Worm (Caenorhabditis elegans) whole organism, young adult: ENCODE data around the gene F29B9.12.
A peak's percentile ranks its signal among the peaks of the same experiment; 100 is the strongest.

Experiments used
- B0035.1 ChIP-seq: sonication (generic microtip); optimal IDR thresholded peaks from 2 replicates; lab custom pipeline; 2016; ENCODE audit warnings: missing genetic modification characterization, mild to moderate bottlenecking, missing compliant biosample characterization, missing genotype, missing genetic modification reagents
- B0261.1 ChIP-seq: sonication (generic microtip); optimal IDR thresholded peaks from 2 replicates; lab custom pipeline; 2016; ENCODE audit warnings: mild to moderate bottlenecking, missing genetic modification characterization, moderate library complexity, missing compliant biosample characterization
- C17E4.6 ChIP-seq: fragments of 200-800 bp; sonication (Bioruptor generic); IDR thresholded peaks from 2 replicates; pipeline ENCODE4 v1.3.6; 2022; ENCODE audit warnings: missing genetic modification reagents, missing genetic modification characterization, missing compliant biosample characterization
- F57C9.4 ChIP-seq: sonication (generic microtip); optimal IDR thresholded peaks from 2 replicates; lab custom pipeline; 2017; ENCODE audit warnings: mild to moderate bottlenecking, missing genetic modification characterization, missing compliant biosample characterization
- Y53G8AR.9 ChIP-seq: fragments of 200-800 bp; sonication (Bioruptor generic); conservative IDR thresholded peaks from 2 replicates; pipeline ENCODE4 v1.3.6; 2022; ENCODE audit warnings: missing genetic modification reagents, missing genetic modification characterization, missing compliant biosample characterization
- Y67H2A.10 ChIP-seq: fragments of 200-800 bp; sonication (Bioruptor generic); conservative IDR thresholded peaks from 2 replicates; pipeline ENCODE4 v1.3.6; 2022; ENCODE audit warnings: missing genetic modification reagents, missing genetic modification characterization, missing compliant biosample characterization
- Y79H2A.3 ChIP-seq: fragments of 200-800 bp; sonication (Bioruptor generic); conservative IDR thresholded peaks from 2 replicates; pipeline ENCODE4 v1.3.6; 2022; ENCODE audit warnings: missing genetic modification reagents, missing genetic modification characterization, missing compliant biosample characterization
- Y95B8A.8 ChIP-seq: fragments of 200-800 bp; sonication (Bioruptor generic); IDR thresholded peaks from 2 replicates; pipeline ENCODE4 v1.3.6; 2022; ENCODE audit warnings: missing genetic modification reagents, missing genetic modification characterization, missing compliant biosample characterization
- ZK185.1 ChIP-seq: sonication (generic microtip); optimal IDR thresholded peaks from 2 replicates; lab custom pipeline; 2016; ENCODE audit warnings: mild to moderate bottlenecking, missing genetic modification characterization, missing compliant biosample characterization; ENCODE audit not compliant: poor library complexity, severe bottlenecking
- akir-1 ChIP-seq: fragments of 200-800 bp; sonication (Bioruptor generic); optimal IDR thresholded peaks from 2 replicates; lab custom pipeline; 2018; ENCODE audit warnings: mild to moderate bottlenecking, missing genetic modification characterization, moderate library complexity, missing compliant biosample characterization
- aptf-2 ChIP-seq: fragments of 200-800 bp; sonication (Bioruptor generic); conservative IDR thresholded peaks from 2 replicates; pipeline ENCODE4 v1.3.6; 2022; ENCODE audit warnings: missing genetic modification reagents, missing genetic modification characterization, missing compliant biosample characterization
- athp-1 ChIP-seq: sonication (generic microtip); optimal IDR thresholded peaks from 2 replicates; lab custom pipeline; 2017; ENCODE audit warnings: mild to moderate bottlenecking, missing genetic modification characterization, missing compliant biosample characterization
- attf-3 ChIP-seq: fragments of 200-800 bp; sonication (Bioruptor generic); conservative IDR thresholded peaks from 2 replicates; pipeline ENCODE4 v1.3.6; 2022; ENCODE audit warnings: missing genetic modification reagents, missing genetic modification characterization, missing compliant biosample characterization
- attf-6 ChIP-seq: fragments of 200-800 bp; sonication (Bioruptor generic); IDR thresholded peaks from 2 replicates; pipeline ENCODE4 v1.3.6; 2022; ENCODE audit warnings: missing genetic modification reagents, missing genetic modification characterization, missing compliant biosample characterization
- ccch-3 ChIP-seq: fragments of 200-800 bp; sonication (Bioruptor generic); optimal IDR thresholded peaks from 2 replicates; lab custom pipeline; 2018; ENCODE audit warnings: mild to moderate bottlenecking, missing genetic modification characterization, missing compliant biosample characterization
- cebp-1 ChIP-seq, 2 experiments: fragments of 200-800 bp in 1 of 2; sonication (Bioruptor generic) in 1 of 2; sonication (generic microtip) in 1 of 2; IDR thresholded peaks in 1 of 2; optimal IDR thresholded peaks in 1 of 2; 2 replicates each; pipeline versions ENCODE4 v1.3.6 to Lab custom; 2017 to 2022; ENCODE audit warnings: missing compliant biosample characterization in 2 of 2, missing genetic modification characterization in 2 of 2, mild to moderate bottlenecking in 1 of 2, missing genetic modification reagents in 1 of 2, moderate library complexity in 1 of 2
- ceh-79 ChIP-seq: sonication (generic microtip); optimal IDR thresholded peaks from 2 replicates; lab custom pipeline; 2017; ENCODE audit warnings: mild to moderate bottlenecking, missing genetic modification characterization, missing compliant biosample characterization
- die-1 ChIP-seq: sonication (generic microtip); optimal IDR thresholded peaks from 2 replicates; lab custom pipeline; 2016; ENCODE audit warnings: missing genotype, mild to moderate bottlenecking, missing genetic modification characterization, missing compliant biosample characterization
- dox-1 ChIP-seq: fragments of 200-800 bp; sonication (Bioruptor generic); IDR thresholded peaks from 2 replicates; pipeline ENCODE4 v1.3.6; 2022; ENCODE audit warnings: missing genetic modification reagents, missing genetic modification characterization, missing compliant biosample characterization
- egl-18 ChIP-seq: fragments of 200-800 bp; sonication (Bioruptor generic); IDR thresholded peaks from 2 replicates; pipeline ENCODE4 v1.3.6; 2022; ENCODE audit warnings: missing genetic modification reagents, missing genetic modification characterization, missing compliant biosample characterization
- ekl-4 ChIP-seq: fragments of 200-800 bp; sonication (Bioruptor generic); IDR thresholded peaks from 2 replicates; pipeline ENCODE4 v1.3.6; 2022; ENCODE audit warnings: missing genetic modification reagents, missing genetic modification characterization, missing compliant biosample characterization
- fkh-3 ChIP-seq: sonication (generic microtip); optimal IDR thresholded peaks from 2 replicates; lab custom pipeline; 2016; ENCODE audit warnings: mild to moderate bottlenecking, missing genetic modification characterization, missing compliant biosample characterization
- gei-17 ChIP-seq: fragments of 200-800 bp; sonication (Bioruptor generic); optimal IDR thresholded peaks from 2 replicates; lab custom pipeline; 2018; ENCODE audit warnings: mild to moderate bottlenecking, missing genetic modification characterization, missing compliant biosample characterization
- hlh-12 ChIP-seq: sonication (generic microtip); optimal IDR thresholded peaks from 2 replicates; lab custom pipeline; 2016; ENCODE audit warnings: missing genetic modification characterization, missing compliant biosample characterization
- hlh-26 ChIP-seq: fragments of 200-800 bp; sonication (Bioruptor generic); conservative IDR thresholded peaks from 2 replicates; pipeline ENCODE4 v1.3.6; 2022; ENCODE audit warnings: missing genetic modification reagents, missing genetic modification characterization, missing compliant biosample characterization
- hmg-20 ChIP-seq: fragments of 200-800 bp; sonication (Bioruptor generic); IDR thresholded peaks from 2 replicates; pipeline ENCODE4 v1.3.6; 2022; ENCODE audit warnings: missing genetic modification reagents, missing genetic modification characterization, missing compliant biosample characterization
- lag-1 ChIP-seq: fragments of 200-800 bp; sonication (Bioruptor generic); IDR thresholded peaks from 2 replicates; pipeline ENCODE4 v1.3.6; 2022; ENCODE audit warnings: missing genetic modification reagents, missing genetic modification characterization, missing compliant biosample characterization
- lin-26 ChIP-seq: fragments of 200-800 bp; sonication (Bioruptor generic); IDR thresholded peaks from 2 replicates; pipeline ENCODE4 v1.3.6; 2022; ENCODE audit warnings: missing genetic modification reagents, missing genetic modification characterization, missing compliant biosample characterization
- lin-35 ChIP-seq, 3 experiments: fragments of 150-350 bp in 2 of 3; sonication (generic microtip) in 1 of 3; optimal IDR thresholded peaks; 2 replicates each; lab custom pipeline; 2014 to 2018; ENCODE audit warnings: missing biosample characterization in 3 of 3, missing genetic modification characterization in 3 of 3, missing genetic modification reagents in 3 of 3
- lin-54 ChIP-seq: fragments of 200-800 bp; sonication (Bioruptor generic); optimal IDR thresholded peaks from 2 replicates; lab custom pipeline; 2018; ENCODE audit warnings: mild to moderate bottlenecking, missing genetic modification characterization, missing compliant biosample characterization
- madf-10 ChIP-seq: sonication (generic microtip); optimal IDR thresholded peaks from 2 replicates; lab custom pipeline; 2016; ENCODE audit warnings: mild to moderate bottlenecking, missing genetic modification characterization, missing compliant biosample characterization
- madf-3 ChIP-seq: fragments of 200-800 bp; sonication (Bioruptor generic); IDR thresholded peaks from 2 replicates; pipeline ENCODE4 v1.3.6; 2022; ENCODE audit warnings: missing genetic modification reagents, missing genetic modification characterization, missing compliant biosample characterization
- mcd-1 ChIP-seq: fragments of 200-800 bp; sonication (Bioruptor generic); IDR thresholded peaks from 2 replicates; pipeline ENCODE4 v1.3.6; 2022; ENCODE audit warnings: missing genetic modification reagents, missing genetic modification characterization, missing compliant biosample characterization
- nfyb-1 ChIP-seq: fragments of 200-800 bp; sonication (Bioruptor generic); IDR thresholded peaks from 2 replicates; pipeline ENCODE4 v1.3.6; 2022; ENCODE audit warnings: missing genetic modification reagents, missing genetic modification characterization, missing compliant biosample characterization
- nhr-27 ChIP-seq: fragments of 200-800 bp; sonication (Bioruptor generic); optimal IDR thresholded peaks from 2 replicates; lab custom pipeline; 2018; ENCODE audit warnings: mild to moderate bottlenecking, missing genetic modification characterization, moderate library complexity, missing compliant biosample characterization
- nhr-90 ChIP-seq: sonication (generic microtip); optimal IDR thresholded peaks from 2 replicates; lab custom pipeline; 2016; ENCODE audit warnings: missing genotype, mild to moderate bottlenecking, missing genetic modification characterization, missing compliant biosample characterization
- sea-2 ChIP-seq: fragments of 200-800 bp; sonication (Bioruptor generic); IDR thresholded peaks from 2 replicates; pipeline ENCODE4 v1.3.6; 2022; ENCODE audit warnings: missing genetic modification characterization, missing compliant biosample characterization
- snpc-1.3 ChIP-seq: sonication (generic microtip); optimal IDR thresholded peaks from 2 replicates; lab custom pipeline; 2017; ENCODE audit warnings: missing genetic modification characterization, mild to moderate bottlenecking, missing compliant biosample characterization, antibody characterized with exemption, moderate library complexity, missing genotype, missing genetic modification reagents; ENCODE audit not compliant: insufficient read depth
- sptf-2 ChIP-seq: fragments of 200-800 bp; sonication (Bioruptor generic); optimal IDR thresholded peaks from 2 replicates; lab custom pipeline; 2018; ENCODE audit warnings: mild to moderate bottlenecking, missing genetic modification characterization, missing compliant biosample characterization
- tbp1 ChIP-seq: fragments of 200-800 bp; sonication (Bioruptor generic); optimal IDR thresholded peaks from 2 replicates; lab custom pipeline; 2018; ENCODE audit warnings: mild to moderate bottlenecking, missing genetic modification characterization, missing compliant biosample characterization
- tlf-1 ChIP-seq: fragments of 200-800 bp; sonication (Bioruptor generic); optimal IDR thresholded peaks from 2 replicates; lab custom pipeline; 2018; ENCODE audit warnings: mild to moderate bottlenecking, missing genetic modification characterization, missing compliant biosample characterization
- unc-130 ChIP-seq: sonication (generic microtip); optimal IDR thresholded peaks from 2 replicates; lab custom pipeline; 2016; ENCODE audit warnings: missing genetic modification reagents, missing genetic modification characterization, missing compliant biosample characterization
- zfh-2 ChIP-seq: fragments of 200-800 bp; sonication (Bioruptor generic); conservative IDR thresholded peaks from 2 replicates; pipeline ENCODE4 v1.3.6; 2022; ENCODE audit warnings: missing genetic modification reagents, missing genetic modification characterization, missing compliant biosample characterization
- ztf-18 ChIP-seq: sonication (generic microtip); optimal IDR thresholded peaks from 2 replicates; lab custom pipeline; 2016; ENCODE audit warnings: missing genotype, mild to moderate bottlenecking, missing genetic modification characterization, missing compliant biosample characterization
- ztf-22 ChIP-seq: fragments of 200-800 bp; sonication (Bioruptor generic); optimal IDR thresholded peaks from 2 replicates; lab custom pipeline; 2018; ENCODE audit warnings: mild to moderate bottlenecking, missing genetic modification characterization, moderate library complexity, missing compliant biosample characterization
- ztf-26 ChIP-seq: sonication (generic microtip); optimal IDR thresholded peaks from 2 replicates; lab custom pipeline; 2017; ENCODE audit warnings: missing genetic modification characterization, missing compliant biosample characterization

F29B9.12 gene

DNA sequence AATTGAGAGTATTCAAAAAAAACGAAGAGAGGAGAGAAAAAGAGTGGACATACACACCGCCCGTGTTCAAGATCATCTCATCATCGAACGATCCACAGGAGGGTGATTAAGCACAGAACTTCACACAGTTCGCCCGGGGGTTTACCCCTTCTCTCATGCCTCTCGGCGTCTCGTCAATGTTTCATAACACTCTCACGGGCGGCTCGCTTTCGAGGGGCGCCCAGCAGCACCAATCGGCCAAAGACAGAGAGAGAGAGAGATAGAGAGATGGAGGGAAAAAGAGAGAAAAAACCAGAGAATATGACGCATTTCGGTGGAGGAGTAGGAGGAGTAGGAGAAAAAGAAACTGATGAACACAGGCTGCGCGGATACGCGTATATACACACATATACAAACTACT lies 35.8 kb downstream of the F29B9.12 start (continued):
- TF ChIP-seq ccch-3 (GFP tag; lab: Kevin White, UChicago) (no peak), die-1 (tag; lab: Kevin White, UChicago) (no peak), sptf-2 (GFP tag; lab: Kevin White, UChicago) (peak; percentile 25), fkh-3 (tag; lab: Kevin White, UChicago) (no peak), unc-130 (GFP tag; lab: Kevin White, UChicago) (no peak), B0035.1 (no peak), ztf-22 (GFP tag; lab: Kevin White, UChicago) (no peak), aptf-2 (GFP tag; lab: Robert Waterston, UW) (no peak), ztf-26 (tag; lab: Kevin White, UChicago) (peak; percentile 15), lin-26 (GFP tag; lab: Robert Waterston, UW) (peak; percentile 63; the same call in 1 of the 2 replicates), madf-3 (GFP tag; lab: Robert Waterston, UW) (peak; percentile 26; the same call in 1 of the 2 replicates), hlh-26 (GFP tag; lab: Robert Waterston, UW) (no peak), akir-1 (GFP tag; lab: Kevin White, UChicago) (no peak), C17E4.6 (GFP tag; lab: Robert Waterston, UW) (0 out of 2 replicates have a peak, but pooled peaks have one; percentile 19), dox-1 (peak; percentile 83; the same call in 1 of the 2 replicates), gei-17 (no peak), cebp-1 (GFP tag; IDR thresholded peaks at IDR 0.05; lab: Robert Waterston, UW) (peak; percentile 82), cebp-1 (tag; optimal IDR thresholded peaks at IDR 0.05; lab: Kevin White, UChicago) (peak; percentile 96), lin-35 (GFP tag; optimal IDR thresholded peaks at IDR 0.05; lab: Kevin White, UChicago) (peak in 1 of 3 experiments; percentile 28), tbp1 (GFP tag; lab: Kevin White, UChicago) (peak; percentile 27), attf-3 (GFP tag; lab: Robert Waterston, UW) (no peak), zfh-2 (GFP tag; lab: Robert Waterston, UW) (peak; percentile 97), Y95B8A.8 (GFP tag; lab: Robert Waterston, UW) (0 out of 2 replicates have a peak, but pooled peaks have one; percentile 37), lin-54 (GFP tag; lab: Kevin White, UChicago) (peak; percentile 43), tlf-1 (GFP tag; lab: Kevin White, UChicago) (no peak), mcd-1 (peak; percentile 65), sea-2 (no peak), ekl-4 (no peak), athp-1 (tag; lab: Kevin White, UChicago) (no peak), Y53G8AR.9 (GFP tag; lab: Robert Waterston, UW) (no peak)

DNA sequence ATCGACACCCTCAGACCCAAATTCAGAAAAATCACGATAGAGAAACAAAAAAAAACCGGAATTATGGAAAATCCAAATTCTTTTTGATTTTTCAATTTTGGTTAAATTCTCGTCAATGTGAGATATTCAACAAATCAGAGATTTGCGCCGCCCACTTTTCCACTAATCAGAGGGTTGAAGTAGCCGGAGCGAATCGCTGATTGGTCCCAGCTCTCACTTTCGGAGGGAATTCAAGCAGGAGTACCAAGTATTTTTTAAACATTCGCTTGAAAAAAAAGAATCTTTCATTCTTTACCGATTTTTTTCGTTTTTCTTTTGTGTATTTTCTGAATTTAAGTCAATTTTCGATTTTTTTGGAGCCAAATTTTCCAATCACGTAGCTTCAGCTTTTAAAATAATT lies 36.6 kb downstream of the F29B9.12 start:
- no peak for TF ChIP-seq athp-1 (tag; lab: Kevin White, UChicago)
- TF ChIP-seq ZK185.1 (tag; lab: Kevin White, UChicago), result no peak
- TF ChIP-seq ceh-79 (tag; lab: Kevin White, UChicago), result no peak
- TF ChIP-seq attf-6 (GFP tag; lab: Robert Waterston, UW), result no peak
- TF ChIP-seq nhr-27 (tag; lab: Kevin White, UChicago), result peak; percentile 43
- TF ChIP-seq hmg-20 (GFP tag; lab: Robert Waterston, UW), result no peak

DNA sequence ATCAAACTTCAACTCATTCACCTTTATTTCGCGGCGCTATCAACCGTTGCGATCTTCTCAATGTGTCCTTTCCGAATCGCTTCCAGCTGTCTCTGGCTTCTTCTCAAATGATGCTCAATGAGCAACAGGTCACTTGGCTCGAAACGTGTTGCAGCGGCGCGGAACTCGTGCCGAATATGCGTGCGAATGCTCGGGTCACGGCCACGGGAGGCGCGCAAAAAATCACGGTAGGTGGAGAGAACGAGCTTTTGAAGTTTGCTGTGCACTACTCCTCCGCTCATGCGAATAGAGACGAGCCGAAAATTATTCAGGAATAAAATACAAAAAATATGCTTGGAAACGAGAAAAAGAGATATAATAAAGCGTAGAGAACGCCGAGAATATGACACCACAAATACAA lies 41.1 kb downstream of the F29B9.12 start, which contains the start of gene cif-1:
TSS of gene cif-1 (minus strand) at position 297 of the 400 bp plus-strand sequence.
- TF ChIP-seq nhr-90 (tag; lab: Kevin White, UChicago) (no peak), F57C9.4 (no peak), Y67H2A.10 (GFP tag; lab: Robert Waterston, UW) (no peak), egl-18 (GFP tag; lab: Robert Waterston, UW) (no peak), lin-54 (GFP tag; lab: Kevin White, UChicago) (no peak), cebp-1 (GFP tag; IDR thresholded peaks at IDR 0.05; lab: Robert Waterston, UW) (no peak), cebp-1 (tag; optimal IDR thresholded peaks at IDR 0.05; lab: Kevin White, UChicago) (no peak), Y79H2A.3 (GFP tag; lab: Robert Waterston, UW) (no peak), hlh-12 (tag; lab: Kevin White, UChicago) (no peak), B0261.1 (no peak), nfyb-1 (GFP tag; lab: Robert Waterston, UW) (no peak), lag-1 (no peak), snpc-1.3 (no peak), sptf-2 (GFP tag; lab: Kevin White, UChicago) (no peak), madf-10 (tag; lab: Kevin White, UChicago) (no peak), ztf-18 (no peak)
